Worm (Caenorhabditis elegans): ENCODE results near the gene C24D10.49.
"Not testable (repeated sequence)": the region's sequence is repeated elsewhere in the genome, so short reads cannot be mapped to it uniquely, and the experiment has no call there.

C24D10.49 gene

ce11 chrIV:5165626-5166025 lies 8.5 kb upstream of the C24D10.49 start, which contains the start of gene nspd-6:
TSS of gene nspd-6 (minus strand) at chrIV:5165726.
- TF ChIP-seq skn-1 (tag; optimal IDR thresholded peaks at IDR 0.05); mdl-1 (tag; optimal IDR thresholded peaks at IDR 0.05); lin-14 (GFP tag; optimal IDR thresholded peaks at IDR 0.05): not testable (repeated sequence)

DNA sequence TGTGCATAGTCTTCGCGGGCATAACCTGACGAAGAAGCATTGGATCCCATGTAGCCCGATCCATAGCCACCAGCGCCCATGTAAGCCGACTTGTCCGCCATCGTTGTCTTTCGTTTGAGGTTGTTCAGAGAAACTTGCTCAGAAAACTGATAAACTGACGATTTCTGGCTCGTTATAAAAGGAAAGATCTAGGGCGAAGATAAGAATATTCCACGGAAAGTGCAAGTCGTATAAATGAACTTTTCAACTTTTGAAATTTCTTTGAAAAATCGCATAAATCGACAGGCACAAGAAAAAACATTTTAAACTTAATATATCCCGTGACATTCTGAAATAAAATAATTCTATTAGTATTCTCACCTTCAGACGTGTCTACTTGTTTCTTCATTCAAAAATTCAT lies 5.8 kb upstream of the C24D10.49 start, which contains the start of the genes nspd-3 and C24D10.2:
Gene nspd-3 (minus strand): TSS at position 101 of the 400 bp plus-strand sequence.
Gene C24D10.2 (plus strand): TSS at position 399 of the 400 bp plus-strand sequence.
- TF ChIP-seq unc-130 (tag; optimal IDR thresholded peaks at IDR 0.05); ets-5 (GFP tag; IDR thresholded peaks at IDR 0.05); lin-13 (GFP tag; optimal IDR thresholded peaks at IDR 0.05): not testable (repeated sequence)

DNA sequence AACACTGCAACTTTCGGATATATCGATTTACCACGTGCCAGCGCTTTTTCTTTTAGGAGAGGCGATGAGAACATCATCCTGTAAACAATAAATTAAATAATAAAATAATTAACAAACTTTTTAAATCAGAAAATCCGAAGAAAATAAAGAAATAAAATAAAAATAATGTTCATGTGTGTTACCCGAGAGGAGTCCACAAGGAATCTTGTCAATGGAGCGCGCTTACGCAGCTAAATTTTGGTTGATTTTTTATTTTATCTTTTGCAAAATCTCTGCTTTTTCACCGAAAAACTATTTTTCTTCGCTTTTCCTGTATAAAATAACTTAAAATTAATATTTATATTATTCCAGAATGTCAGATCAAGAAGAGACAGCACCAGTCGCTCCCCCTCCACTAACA lies 3.0 kb upstream of the C24D10.49 start, which contains the start of the genes C24D10.6 and C24D10.4:
Gene C24D10.6 (minus strand): TSS at position 78 of the 400 bp plus-strand sequence.
Gene C24D10.4 (plus strand): TSS at position 352 of the 400 bp plus-strand sequence.
- TF ChIP-seq nhr-19 (GFP tag; conservative IDR thresholded peaks at IDR 0.05) (peak; percentile 33), skn-1 (tag; optimal IDR thresholded peaks at IDR 0.05) (peak; percentile 77), fos-1 (tag; optimal IDR thresholded peaks at IDR 0.05) (no peak), sptf-1 (tag; optimal IDR thresholded peaks at IDR 0.05) (no peak), nhr-237 (tag; optimal IDR thresholded peaks at IDR 0.05) (no peak), ama-1 (optimal IDR thresholded peaks at IDR 0.05) (no peak), aha-1 (tag; optimal IDR thresholded peaks at IDR 0.05) (no peak), ets-5 (GFP tag; IDR thresholded peaks at IDR 0.05) (no peak), Y116A8C.19 (tag; optimal IDR thresholded peaks at IDR 0.05; ENCODE audit: borderline replicate concordance) (no peak), hpl-2 (GFP tag; optimal IDR thresholded peaks at IDR 0.05) (no peak), isw-1 (GFP tag; IDR thresholded peaks at IDR 0.05) (peak; percentile 32; the same call in 1 of the 2 replicates), efl-3 (GFP tag; optimal IDR thresholded peaks at IDR 0.05) (no peak), grh-1 (GFP tag; IDR thresholded peaks at IDR 0.05) (no peak), lin-35 (GFP tag; optimal IDR thresholded peaks at IDR 0.05) (peak; percentile 62 to 69), pqm-1 (tag; optimal IDR thresholded peaks at IDR 0.05) (no peak), nhr-84 (tag; optimal IDR thresholded peaks at IDR 0.05) (no peak), nhr-12 (tag; optimal IDR thresholded peaks at IDR 0.05) (no peak), dpl-1 (GFP tag; optimal IDR thresholded peaks at IDR 0.05) (peak; percentile 51 to 71 (median 65)), nhr-47 (tag; optimal IDR thresholded peaks at IDR 0.05) (peak; percentile 62), snpc-4 (tag; optimal IDR thresholded peaks at IDR 0.05) (peak; percentile 17), pax-3 (tag; optimal IDR thresholded peaks at IDR 0.05) (no peak), nhr-11 (tag; optimal IDR thresholded peaks at IDR 0.05) (no peak), efl-1 (optimal IDR thresholded peaks at IDR 0.05) (peak; percentile 53 to 70), efl-1 (GFP tag; optimal IDR thresholded peaks at IDR 0.05 in 1 of 2) (peak; percentile 66 to 95), aly-2 (tag; optimal IDR thresholded peaks at IDR 0.05) (no peak), ceh-8 (GFP tag; optimal IDR thresholded peaks at IDR 0.05) (peak; percentile 9), C04F5.9 (tag; optimal IDR thresholded peaks at IDR 0.05) (peak; percentile 15), alr-1 (tag; optimal IDR thresholded peaks at IDR 0.05; ENCODE audit: borderline replicate concordance) (no peak), mep-1 (tag; optimal IDR thresholded peaks at IDR 0.05) (peak; percentile 70), egl-27 (tag; optimal IDR thresholded peaks at IDR 0.05) (no peak), zip-4 (GFP tag; optimal IDR thresholded peaks at IDR 0.05) (no peak), lin-13 (GFP tag; optimal IDR thresholded peaks at IDR 0.05) (peak; percentile 23), hlh-17 (GFP tag; optimal IDR thresholded peaks at IDR 0.05; ENCODE audit: borderline replicate concordance) (no peak), unc-130 (tag; optimal IDR thresholded peaks at IDR 0.05) (no peak), nhr-28 (tag; optimal IDR thresholded peaks at IDR 0.05) (no peak), mab-9 (GFP tag; IDR thresholded peaks at IDR 0.05) (no peak), tlp-1 (tag; optimal IDR thresholded peaks at IDR 0.05) (no peak), blmp-1 (tag; optimal IDR thresholded peaks at IDR 0.05) (no peak), hlh-4 (tag; optimal IDR thresholded peaks at IDR 0.05) (no peak), zag-1 (tag; optimal IDR thresholded peaks at IDR 0.05) (no peak), ces-1 (GFP tag; optimal IDR thresholded peaks at IDR 0.05) (no peak), vab-15 (tag; optimal IDR thresholded peaks at IDR 0.05) (no peak), unc-62 (GFP tag; optimal IDR thresholded peaks at IDR 0.05) (no peak), swsn-7 (tag; optimal IDR thresholded peaks at IDR 0.05) (peak; percentile 60), sox-4 (tag; optimal IDR thresholded peaks at IDR 0.05) (no peak), unc-98 (GFP tag; IDR thresholded peaks at IDR 0.05) (no peak), lin-14 (GFP tag; optimal IDR thresholded peaks at IDR 0.05) (peak; percentile 76), jun-1 (tag; optimal IDR thresholded peaks at IDR 0.05) (no peak)

Measured in whole organism, L1 larva.